Worm (Caenorhabditis elegans): ENCODE results near the gene inpp-5K.

ce11 chrIII:8181581-8181980 is 20.4 kb upstream of the inpp-5K start, which contains the start of gene spc-2:
- TF ChIP-seq klf-2 (GFP tag; conservative IDR thresholded peaks at IDR 0.05) (no peak), ref-1 (GFP tag; conservative IDR thresholded peaks at IDR 0.05) (no peak), med-1 (GFP tag; optimal IDR thresholded peaks at IDR 0.05; ENCODE audit: insufficient read depth) (no peak), ztf-23 (GFP tag; IDR thresholded peaks at IDR 0.05) (no peak), flt-1 (GFP tag; IDR thresholded peaks at IDR 0.05) (no peak), tab-1 (GFP tag; IDR thresholded peaks at IDR 0.05) (no peak)

Measured in whole organism, midembryonic.